Fruit fly (Drosophila melanogaster) whole organism, pupa: Measurements from ENCODE around the gene E2f1.

Experiments
- CG10348 ChIP-seq: fragments of 200-800 bp; sonication (Bioruptor generic); IDR thresholded peaks from 2 replicates; pipeline ENCODE4 v1.3.6; 2022; ENCODE audit warnings: missing biosample characterization, missing genetic modification characterization
- CG12605 ChIP-seq: fragments of 200-800 bp; sonication (Bioruptor generic); IDR thresholded peaks from 2 replicates; pipeline ENCODE4 v1.3.6; 2022; ENCODE audit warnings: missing biosample characterization, missing genetic modification characterization
- CG13204 ChIP-seq: fragments of 200-800 bp; sonication (Bioruptor generic); optimal IDR thresholded peaks from 2 replicates; lab custom pipeline; 2018; ENCODE audit warnings: missing biosample characterization, mild to moderate bottlenecking, missing genetic modification characterization, moderate library complexity
- CG14655 ChIP-seq: fragments of 200-800 bp; sonication (Bioruptor generic); optimal IDR thresholded peaks from 3 replicates; lab custom pipeline; 2017; ENCODE audit warnings: mild to moderate bottlenecking, missing biosample characterization, missing genetic modification reagents, missing genetic modification characterization
- CG15710 ChIP-seq: fragments of 200-800 bp; sonication (Bioruptor generic); optimal IDR thresholded peaks from 2 replicates; lab custom pipeline; 2018; ENCODE audit warnings: missing biosample characterization, mild to moderate bottlenecking, missing genetic modification characterization, moderate library complexity
- CG32121 ChIP-seq: fragments of 200-800 bp; sonication (Bioruptor generic); IDR thresholded peaks from 2 replicates; pipeline ENCODE4 v1.3.6; 2022; ENCODE audit warnings: missing biosample characterization, missing genetic modification characterization
- CG34367 ChIP-seq: fragments of 200-800 bp; sonication (Bioruptor generic); optimal IDR thresholded peaks from 2 replicates; lab custom pipeline; 2018; ENCODE audit warnings: missing biosample characterization, mild to moderate bottlenecking, missing genetic modification characterization
- CG4496 ChIP-seq: fragments of 200-800 bp; sonication (Bioruptor generic); IDR thresholded peaks from 3 replicates; pipeline ENCODE4 v1.3.6; 2022; ENCODE audit warnings: missing biosample characterization, missing genetic modification characterization
- CG9948 ChIP-seq: fragments of 200-800 bp; sonication (Bioruptor generic); optimal IDR thresholded peaks from 2 replicates; lab custom pipeline; 2018; ENCODE audit warnings: missing biosample characterization, mild to moderate bottlenecking, missing genetic modification characterization, moderate library complexity
- EcR ChIP-seq: fragments of 200-800 bp; sonication (Bioruptor generic); optimal IDR thresholded peaks from 3 replicates; lab custom pipeline; 2019; ENCODE audit warnings: missing biosample characterization, missing genetic modification characterization, mild to moderate bottlenecking, moderate library complexity, missing genetic modification reagents
- Ets98B ChIP-seq: fragments of 200-800 bp; sonication (Bioruptor generic); IDR thresholded peaks from 2 replicates; pipeline ENCODE4 v1.3.6; 2022; ENCODE audit warnings: missing biosample characterization, missing genetic modification characterization
- Pif1B ChIP-seq: fragments of 200-800 bp; sonication (Bioruptor generic); optimal IDR thresholded peaks from 3 replicates; lab custom pipeline; 2016; ENCODE audit warnings: missing biosample characterization, missing genetic modification characterization
- Snoo ChIP-seq: fragments of 200-800 bp; sonication (Bioruptor generic); optimal IDR thresholded peaks from 3 replicates; lab custom pipeline; 2017; ENCODE audit warnings: missing biosample characterization, mild to moderate bottlenecking, missing genetic modification characterization, inconsistent platforms
- fd96Ca ChIP-seq: fragments of 200-800 bp; sonication (Bioruptor generic); IDR thresholded peaks from 3 replicates; pipeline ENCODE4 v1.3.6; 2022; ENCODE audit warnings: missing biosample characterization, missing genetic modification characterization

DNA sequence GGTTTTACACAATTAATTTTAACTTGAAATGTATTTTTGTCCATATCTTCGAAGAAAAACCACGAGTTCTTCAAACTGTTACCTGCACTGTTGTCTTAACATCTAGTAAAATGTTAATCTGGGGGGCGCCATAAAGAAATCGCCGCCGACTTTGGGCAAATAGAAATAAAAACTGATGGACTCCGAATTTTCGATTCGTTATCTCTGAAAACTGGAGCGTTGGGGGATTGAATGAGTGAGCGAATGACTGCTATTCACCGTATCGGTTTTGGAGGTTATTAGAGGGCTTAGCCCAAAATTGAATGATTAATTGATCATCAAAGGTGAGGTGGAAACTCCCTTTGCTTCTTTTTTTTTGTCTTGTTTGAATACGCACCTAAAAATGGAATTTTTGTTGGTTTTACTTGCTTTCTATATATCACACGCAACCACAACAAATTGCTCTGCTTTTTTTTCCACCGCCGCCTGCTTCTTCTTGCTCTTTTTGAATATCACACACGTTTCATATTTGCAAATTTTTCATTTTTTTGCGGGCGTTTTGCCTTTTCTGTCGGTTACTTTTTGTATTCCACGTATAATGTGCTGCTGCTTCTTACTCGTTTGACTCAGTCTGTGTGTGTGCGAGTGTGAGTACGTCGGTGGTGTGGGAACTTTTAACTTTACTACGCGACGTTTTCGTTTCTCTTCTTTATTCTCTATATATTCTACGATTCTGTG is 28.8 kb downstream of the E2f1 start:
- TF ChIP-seq EcR (GFP tag; lab: Kevin White, UChicago) = no peak
- TF ChIP-seq Ets98B (GFP tag; lab: Robert Waterston, UW) = no peak
- TF ChIP-seq CG4496 (GFP tag; lab: Robert Waterston, UW) = no peak
- no peak for TF ChIP-seq CG14655 (GFP tag; lab: Kevin White, UChicago)
- TF ChIP-seq CG32121 (GFP tag; lab: Robert Waterston, UW) = no peak
- no peak for TF ChIP-seq CG12605 (GFP tag; lab: Robert Waterston, UW)
- TF ChIP-seq Pif1B (GFP tag; lab: Kevin White, UChicago) = no peak
- no peak for TF ChIP-seq Snoo
- no peak for TF ChIP-seq fd96Ca (GFP tag; lab: Robert Waterston, UW)
- TF ChIP-seq CG15710 (tag; lab: Kevin White, UChicago) = no peak
- no peak for TF ChIP-seq CG10348 (GFP tag; lab: Robert Waterston, UW)
- no peak for TF ChIP-seq CG9948 (tag; lab: Kevin White, UChicago)
- TF ChIP-seq CG13204 (GFP tag; lab: Kevin White, UChicago) = no peak
- TF ChIP-seq CG34367 (tag; lab: Kevin White, UChicago) = no peak
